Fruit fly (Drosophila melanogaster): ENCODE results near the gene tow.
A peak's percentile ranks its signal among the peaks of the same experiment; 100 is the strongest.

Gene tow

dm6 chr3L:6955254-6956229 is 12.9 kb downstream of the tow start, which contains the start of the genes CG10077 and CG9948 (continued):
- TF ChIP-seq vnd (GFP tag; IDR thresholded peaks at IDR 0.05; ENCODE audit: partially characterized antibody): peak; percentile 75
- TF ChIP-seq CG11695 (GFP tag; IDR thresholded peaks at IDR 0.05): peak; percentile 85
- TF ChIP-seq zfh1 (GFP tag; IDR thresholded peaks at IDR 0.05): peak; percentile 94
- TF ChIP-seq CG32767 (GFP tag; IDR thresholded peaks at IDR 0.05): peak; percentile 86
- peak; percentile 15 for TF ChIP-seq Antp (GFP tag; optimal IDR thresholded peaks at IDR 0.05)
- TF ChIP-seq fd64A (GFP tag; optimal IDR thresholded peaks at IDR 0.05): peak; percentile 51
- TF ChIP-seq Taf1 (GFP tag; IDR thresholded peaks at IDR 0.05): peak; percentile 85
- TF ChIP-seq lbe (GFP tag; optimal IDR thresholded peaks at IDR 0.05): peak; percentile 89
- peak; percentile 80 for TF ChIP-seq CG18476 (GFP tag; optimal IDR thresholded peaks at IDR 0.05)
- TF ChIP-seq Nf-YC (tag; optimal IDR thresholded peaks at IDR 0.05): peak; percentile 85
- peak; percentile 85 for TF ChIP-seq Hand (GFP tag; optimal IDR thresholded peaks at IDR 0.05)
- peak; percentile 80 for TF ChIP-seq CG2889 (GFP tag; IDR thresholded peaks at IDR 0.05)
- TF ChIP-seq tll (GFP tag; optimal IDR thresholded peaks at IDR 0.05): no peak
- peak; percentile 85 for TF ChIP-seq ttk (GFP tag; IDR thresholded peaks at IDR 0.05)
- peak; percentile 94 for TF ChIP-seq CG14014 (GFP tag; IDR thresholded peaks at IDR 0.05)
- peak; percentile 78 for TF ChIP-seq CG13287 (GFP tag; IDR thresholded peaks at IDR 0.05; ENCODE audit: partially characterized antibody)
- TF ChIP-seq grau (tag; optimal IDR thresholded peaks at IDR 0.05): peak; percentile 100
- peak; percentile 93 for TF ChIP-seq sisA (GFP tag; IDR thresholded peaks at IDR 0.05)
- TF ChIP-seq en (GFP tag; optimal IDR thresholded peaks at IDR 0.05): no peak
- TF ChIP-seq Myb (GFP tag; optimal IDR thresholded peaks at IDR 0.05): peak; percentile 31
- TF ChIP-seq gce (GFP tag; IDR thresholded peaks at IDR 0.05): peak; percentile 82; the same call in 2 of the 3 replicates
- TF ChIP-seq vfl (GFP tag; optimal IDR thresholded peaks at IDR 0.05): peak; percentile 66
- peak; percentile 71 for TF ChIP-seq CG8290 (GFP tag; optimal IDR thresholded peaks at IDR 0.05)
- TF ChIP-seq CG8290 (tag; optimal IDR thresholded peaks at IDR 0.05): peak; percentile 45 to 87
- TF ChIP-seq gcm2 (GFP tag; optimal IDR thresholded peaks at IDR 0.05): peak; percentile 4
- TF ChIP-seq CG7357 (GFP tag; IDR thresholded peaks at IDR 0.05): peak; percentile 77
- TF ChIP-seq Ada2b (GFP tag; IDR thresholded peaks at IDR 0.05): peak; percentile 94
- TF ChIP-seq B-H2 (GFP tag; optimal IDR thresholded peaks at IDR 0.05): peak; percentile 92
- TF ChIP-seq CG9437 (GFP tag; optimal IDR thresholded peaks at IDR 0.05): peak; percentile 75
- TF ChIP-seq CG17361 (GFP tag; IDR thresholded peaks at IDR 0.05): peak; percentile 90
- TF ChIP-seq CG33213 (GFP tag; optimal IDR thresholded peaks at IDR 0.05): peak; percentile 11
- peak; percentile 86 for TF ChIP-seq Scr (GFP tag; IDR thresholded peaks at IDR 0.05; ENCODE audit: partially characterized antibody)
- TF ChIP-seq Fer1 (GFP tag; optimal IDR thresholded peaks at IDR 0.05): peak; percentile 91
- peak; percentile 88 for TF ChIP-seq H15 (GFP tag; IDR thresholded peaks at IDR 0.05)
- TF ChIP-seq BtbVII (GFP tag; optimal IDR thresholded peaks at IDR 0.05): peak; percentile 75
- peak; percentile 86 for TF ChIP-seq CG12299 (tag; optimal IDR thresholded peaks at IDR 0.05)
- TF ChIP-seq CG9876 (GFP tag; optimal IDR thresholded peaks at IDR 0.05): no peak
- TF ChIP-seq CkIIα-i1 (GFP tag; IDR thresholded peaks at IDR 0.05): no peak; the same call in 1 of the 2 replicates
- no peak for TF ChIP-seq sima (GFP tag; optimal IDR thresholded peaks at IDR 0.05)
- TF ChIP-seq nau (GFP tag; optimal IDR thresholded peaks at IDR 0.05): peak; percentile 76
- peak; percentile 75 for TF ChIP-seq CG30020 (tag; optimal IDR thresholded peaks at IDR 0.05)
- TF ChIP-seq Hr3 (GFP tag; optimal IDR thresholded peaks at IDR 0.05): peak; percentile 89
- TF ChIP-seq Dref (GFP tag; IDR thresholded peaks at IDR 0.05): peak; percentile 87
- TF ChIP-seq yki (optimal IDR thresholded peaks at IDR 0.05): no peak
- no peak for TF ChIP-seq CG8089 (GFP tag; optimal IDR thresholded peaks at IDR 0.05)
- TF ChIP-seq CG13123 (GFP tag; optimal IDR thresholded peaks at IDR 0.05): peak; percentile 73
- peak; percentile 49; the same call in 1 of the 2 replicates for TF ChIP-seq CG42726 (GFP tag; IDR thresholded peaks at IDR 0.05; ENCODE audit: partially characterized antibody)
- no peak for TF ChIP-seq pb (GFP tag; optimal IDR thresholded peaks at IDR 0.05)
- peak; percentile 76 for TF ChIP-seq ato (GFP tag; IDR thresholded peaks at IDR 0.05; ENCODE audit: partially characterized antibody)
